Fruit fly (Drosophila melanogaster) S2 (cell line): Measurements from ENCODE around the gene Ae2.

Source experiments
- CG8478 ChIP-seq: fragments of >200 bp; optimal IDR thresholded peaks from 2 replicates; lab custom pipeline; 2018
- CTCF ChIP-seq, 2 experiments: fragments of >200 bp; optimal IDR thresholded peaks; 2 replicates each; lab custom pipeline; 2018

dm6 chr3L:9720102-9720501 lies 43.2 kb upstream of the Ae2 start:
- TF ChIP-seq CG8478 (lab: Kevin White, UChicago) (no peak), CTCF (optimal IDR thresholded peaks at IDR 0.05; lab: Kevin White, UChicago) (no peak)
